Fruit fly (Drosophila melanogaster): ENCODE measurements around the gene srw.

srw gene

dm6 chr3L:4239442-4240322 lies 43.6 kb downstream of the srw start, which contains the start of gene Sqor (continued):
- TF ChIP-seq gt (GFP tag; IDR thresholded peaks at IDR 0.05) (no peak), lbe (GFP tag; optimal IDR thresholded peaks at IDR 0.05) (peak; percentile 79), Vsx1 (GFP tag; optimal IDR thresholded peaks at IDR 0.05) (no peak), CG1024 (GFP tag; IDR thresholded peaks at IDR 0.05) (peak; percentile 59), CG8290 (GFP tag; optimal IDR thresholded peaks at IDR 0.05) (peak; percentile 59), CG8290 (tag; optimal IDR thresholded peaks at IDR 0.05) (peak; percentile 34 to 97), dimm (GFP tag; IDR thresholded peaks at IDR 0.05) (peak; percentile 62; the same call in 1 of the 2 replicates), CG14441 (GFP tag; IDR thresholded peaks at IDR 0.05) (peak; percentile 80), CG13123 (GFP tag; optimal IDR thresholded peaks at IDR 0.05) (peak; percentile 29), MESR4 (GFP tag; optimal IDR thresholded peaks at IDR 0.05) (no peak), CG1792 (GFP tag; optimal IDR thresholded peaks at IDR 0.05) (peak; percentile 85), MBD-R2 (GFP tag; IDR thresholded peaks at IDR 0.05) (peak; percentile 53; the same call in 1 of the 2 replicates), CG31224 (GFP tag; IDR thresholded peaks at IDR 0.05) (peak; percentile 63), Oaz (GFP tag; IDR thresholded peaks at IDR 0.05) (peak; percentile 72), stwl (tag; optimal IDR thresholded peaks at IDR 0.05) (peak; percentile 19), CG7786 (GFP tag; optimal IDR thresholded peaks at IDR 0.05) (peak; percentile 89), CG1529 (GFP tag; optimal IDR thresholded peaks at IDR 0.05) (peak; percentile 69), insv (GFP tag; optimal IDR thresholded peaks at IDR 0.05) (peak in 1 of 2 experiments; percentile 21), Spps (tag; optimal IDR thresholded peaks at IDR 0.05) (no peak), zfh2 (GFP tag; optimal IDR thresholded peaks at IDR 0.05) (peak; percentile 93), Dad (GFP tag; optimal IDR thresholded peaks at IDR 0.05) (peak; percentile 77), lmd (GFP tag; IDR thresholded peaks at IDR 0.05) (peak; percentile 77), seq (GFP tag; IDR thresholded peaks at IDR 0.05) (peak; percentile 85), CG15696 (tag; optimal IDR thresholded peaks at IDR 0.05) (peak; percentile 31), CG3065 (GFP tag; optimal IDR thresholded peaks at IDR 0.05) (peak; percentile 31), aop (GFP tag; IDR thresholded peaks at IDR 0.05) (peak; percentile 73; the same call in 1 of the 2 replicates), D (optimal IDR thresholded peaks at IDR 0.05) (no peak), D (GFP tag; optimal IDR thresholded peaks at IDR 0.05) (peak; percentile 37), bab2 (GFP tag; optimal IDR thresholded peaks at IDR 0.05) (peak; percentile 71), CG4424 (GFP tag; optimal IDR thresholded peaks at IDR 0.05) (peak; percentile 66), Fer3 (tag; optimal IDR thresholded peaks at IDR 0.05) (peak; percentile 87), B-H2 (GFP tag; optimal IDR thresholded peaks at IDR 0.05) (peak; percentile 78), Drgx (GFP tag; IDR thresholded peaks at IDR 0.05) (peak; percentile 92), CG30403 (GFP tag; optimal IDR thresholded peaks at IDR 0.05) (peak; percentile 91), CG2889 (GFP tag; IDR thresholded peaks at IDR 0.05) (peak; percentile 58; the same call in 2 of the 3 replicates), sd (tag; optimal IDR thresholded peaks at IDR 0.05) (peak; percentile 80), CG7271 (tag; optimal IDR thresholded peaks at IDR 0.05) (no peak), emc (GFP tag; optimal IDR thresholded peaks at IDR 0.05) (peak; percentile 71), CG5245 (GFP tag; optimal IDR thresholded peaks at IDR 0.05) (peak; percentile 57), fu2 (GFP tag; optimal IDR thresholded peaks at IDR 0.05) (peak; percentile 90), CG3163 (GFP tag; optimal IDR thresholded peaks at IDR 0.05) (peak; percentile 70), scrt (GFP tag; optimal IDR thresholded peaks at IDR 0.05) (peak; percentile 91), gcm2 (GFP tag; optimal IDR thresholded peaks at IDR 0.05) (peak; percentile 65), CG5953 (GFP tag; IDR thresholded peaks at IDR 0.05) (peak; percentile 51; the same call in 1 of the 2 replicates), D19A (tag; optimal IDR thresholded peaks at IDR 0.05) (peak; percentile 64), Poxn (GFP tag; IDR thresholded peaks at IDR 0.05) (peak; percentile 61), Hr3 (GFP tag; optimal IDR thresholded peaks at IDR 0.05) (peak; percentile 65), bsh (GFP tag; optimal IDR thresholded peaks at IDR 0.05) (peak; percentile 66 to 93), zf30C (GFP tag; optimal IDR thresholded peaks at IDR 0.05) (peak; percentile 80), vnd (GFP tag; IDR thresholded peaks at IDR 0.05; ENCODE audit: partially characterized antibody) (no peak)
